ENCODE assay signal across 2 fruit fly cellular contexts in the genomic region with DNA sequence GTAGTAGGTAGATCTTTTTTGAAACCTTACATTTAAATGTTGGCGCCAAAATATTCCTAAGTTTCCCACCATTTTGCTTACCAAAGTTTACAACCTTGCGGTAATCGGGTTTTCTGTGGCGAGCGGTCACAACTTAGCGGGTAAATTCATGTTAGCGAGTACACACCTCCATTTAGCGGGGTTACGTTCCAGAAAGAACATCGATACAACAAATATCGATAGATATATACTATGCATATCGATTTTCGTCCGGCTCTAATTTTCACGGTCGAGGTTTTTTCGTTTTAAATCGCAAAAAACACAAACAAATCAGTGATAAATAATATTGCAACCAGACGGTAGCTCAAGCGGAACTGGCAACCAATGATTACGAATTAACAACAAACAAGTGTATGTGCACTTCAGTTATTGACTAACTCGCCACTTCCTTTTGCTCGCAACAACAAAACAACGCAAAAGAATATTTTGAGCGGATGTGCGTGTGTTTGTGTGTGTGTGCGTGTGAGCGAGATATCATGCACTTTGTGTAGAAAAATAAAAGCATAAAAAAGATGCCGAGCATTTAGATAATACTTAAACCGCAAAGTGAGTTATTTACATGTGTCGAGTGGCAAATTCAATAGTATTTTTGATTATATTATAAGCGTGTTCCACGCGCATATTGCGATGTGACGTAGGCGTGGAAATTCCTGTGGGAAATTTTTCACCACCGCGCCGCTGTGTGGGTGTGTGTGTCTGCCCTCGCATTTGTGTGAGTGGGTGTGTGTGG.
A peak's percentile ranks its signal among the peaks of the same experiment; 100 is the strongest.
TF ChIP-seq lines count a peak whose summit lies in the region.

Gene Lnk, plus strand, starts transcription at position 236 of the 769 bp plus-strand sequence.

TF ChIP-seq in whole organism, embryonic, 481 proteins besides CTCF, POLR2A, EP300 and RAD21 (continued from another document and continues in another):
- TF ChIP-seq Blimp-1 (GFP tag; optimal IDR thresholded peaks at IDR 0.05; lab: Kevin White, UChicago) (no peak), Camta (GFP tag; optimal IDR thresholded peaks at IDR 0.05; lab: Kevin White, UChicago) (no peak), pita (GFP tag; optimal IDR thresholded peaks at IDR 0.05; lab: Kevin White, UChicago) (peak; percentile 98), twi (tag; optimal IDR thresholded peaks at IDR 0.05; lab: Kevin White, UChicago) (no peak), otp (GFP tag; IDR thresholded peaks at IDR 0.05; lab: Robert Waterston, UW) (no peak), Lpt (GFP tag; optimal IDR thresholded peaks at IDR 0.05; lab: Kevin White, UChicago) (no peak), nmo (GFP tag; optimal IDR thresholded peaks at IDR 0.05; lab: Kevin White, UChicago) (peak; percentile 51), Sry-β (GFP tag; optimal IDR thresholded peaks at IDR 0.05; lab: Kevin White, UChicago) (no peak), Nf-YA (GFP tag; IDR thresholded peaks at IDR 0.05; lab: Robert Waterston, UW) (no peak), fd3F (GFP tag; optimal IDR thresholded peaks at IDR 0.05; lab: Kevin White, UChicago) (no peak), CG7839 (tag; optimal IDR thresholded peaks at IDR 0.05; lab: Kevin White, UChicago) (no peak), NfI (GFP tag; optimal IDR thresholded peaks at IDR 0.05; lab: Kevin White, UChicago) (peak; percentile 13), ro (GFP tag; IDR thresholded peaks at IDR 0.05; lab: Robert Waterston, UW) (no peak), CG32767 (GFP tag; IDR thresholded peaks at IDR 0.05; lab: Robert Waterston, UW) (no peak), cas (GFP tag; IDR thresholded peaks at IDR 0.05; lab: Robert Waterston, UW) (no peak), br (optimal IDR thresholded peaks at IDR 0.05; lab: Kevin White, UChicago) (no peak), NC2α (GFP tag; optimal IDR thresholded peaks at IDR 0.05; lab: Kevin White, UChicago) (no peak), CG4617 (GFP tag; optimal IDR thresholded peaks at IDR 0.05; lab: Kevin White, UChicago; ENCODE audit: borderline replicate concordance) (peak; percentile 87), gsb (GFP tag; IDR thresholded peaks at IDR 0.05; lab: Robert Waterston, UW) (no peak), CG12942 (GFP tag; optimal IDR thresholded peaks at IDR 0.05; lab: Kevin White, UChicago) (no peak), yki (optimal IDR thresholded peaks at IDR 0.05; lab: Kevin White, UChicago) (no peak), odd (GFP tag; optimal IDR thresholded peaks at IDR 0.05; lab: Kevin White, UChicago) (peak; percentile 39), disco-r (GFP tag; optimal IDR thresholded peaks at IDR 0.05; lab: Kevin White, UChicago) (no peak), CG11696 (GFP tag; IDR thresholded peaks at IDR 0.05; lab: Robert Waterston, UW) (no peak), NC2β (GFP tag; optimal IDR thresholded peaks at IDR 0.05; lab: Kevin White, UChicago) (peak; percentile 35), zen2 (GFP tag; IDR thresholded peaks at IDR 0.05; lab: Robert Waterston, UW; ENCODE audit: partially characterized antibody) (no peak; the same call in 2 of the 3 replicates), pho (GFP tag; optimal IDR thresholded peaks at IDR 0.05; lab: Kevin White, UChicago) (peak; percentile 26), CG15011 (GFP tag; optimal IDR thresholded peaks at IDR 0.05; lab: Kevin White, UChicago) (no peak), CkIIα-i1 (GFP tag; IDR thresholded peaks at IDR 0.05; lab: Robert Waterston, UW) (no peak), CG16815 (GFP tag; optimal IDR thresholded peaks at IDR 0.05; lab: Kevin White, UChicago) (no peak), ara (GFP tag; IDR thresholded peaks at IDR 0.05; lab: Robert Waterston, UW) (no peak), Bdp1 (GFP tag; optimal IDR thresholded peaks at IDR 0.05; lab: Kevin White, UChicago) (no peak), CG4854 (GFP tag; optimal IDR thresholded peaks at IDR 0.05; lab: Kevin White, UChicago) (no peak), CG3995 (GFP tag; optimal IDR thresholded peaks at IDR 0.05; lab: Kevin White, UChicago) (no peak), CG18599 (GFP tag; optimal IDR thresholded peaks at IDR 0.05; lab: Kevin White, UChicago) (no peak), CG4820 (GFP tag; optimal IDR thresholded peaks at IDR 0.05; lab: Kevin White, UChicago) (no peak), D19A (tag; optimal IDR thresholded peaks at IDR 0.05; lab: Kevin White, UChicago) (no peak), CG6854 (GFP tag; optimal IDR thresholded peaks at IDR 0.05; lab: Kevin White, UChicago) (peak; percentile 18), Ravus (GFP tag; IDR thresholded peaks at IDR 0.05; lab: Robert Waterston, UW) (no peak), lbe (GFP tag; optimal IDR thresholded peaks at IDR 0.05; lab: Kevin White, UChicago) (no peak), slbo (GFP tag; IDR thresholded peaks at IDR 0.05; lab: Robert Waterston, UW) (peak; percentile 21; the same call in 1 of the 2 replicates), CG12769 (tag; optimal IDR thresholded peaks at IDR 0.05; lab: Kevin White, UChicago) (no peak), Sox100B (GFP tag; optimal IDR thresholded peaks at IDR 0.05; lab: Kevin White, UChicago) (no peak), gcm (GFP tag; optimal IDR thresholded peaks at IDR 0.05; lab: Kevin White, UChicago) (no peak), CG11456 (GFP tag; IDR thresholded peaks at IDR 0.05; lab: Robert Waterston, UW) (no peak), CG17612 (GFP tag; IDR thresholded peaks at IDR 0.05; lab: Robert Waterston, UW) (no peak), CG8478 (optimal IDR thresholded peaks at IDR 0.05; lab: Kevin White, UChicago) (peak; percentile 48), chm (GFP tag; IDR thresholded peaks at IDR 0.05; lab: Robert Waterston, UW) (no peak), Mes4 (GFP tag; optimal IDR thresholded peaks at IDR 0.05; lab: Kevin White, UChicago) (no peak), bowl (GFP tag; IDR thresholded peaks at IDR 0.05; lab: Robert Waterston, UW) (no peak), Optix (GFP tag; IDR thresholded peaks at IDR 0.05; lab: Robert Waterston, UW) (no peak), HLHmδ (GFP tag; optimal IDR thresholded peaks at IDR 0.05; lab: Kevin White, UChicago) (no peak), CG11504 (tag; optimal IDR thresholded peaks at IDR 0.05; lab: Kevin White, UChicago) (no peak), Hr39 (optimal IDR thresholded peaks at IDR 0.05; lab: Kevin White, UChicago) (no peak), HmgZ (tag; optimal IDR thresholded peaks at IDR 0.05; lab: Kevin White, UChicago) (peak; percentile 84), MBD-R2 (GFP tag; IDR thresholded peaks at IDR 0.05; lab: Robert Waterston, UW) (no peak; the same call in 1 of the 2 replicates), CG32772 (GFP tag; IDR thresholded peaks at IDR 0.05; lab: Robert Waterston, UW) (no peak), fd96Cb (tag; optimal IDR thresholded peaks at IDR 0.05; lab: Kevin White, UChicago) (no peak), CG7357 (GFP tag; IDR thresholded peaks at IDR 0.05; lab: Robert Waterston, UW) (no peak), kah (GFP tag; optimal IDR thresholded peaks at IDR 0.05; lab: Kevin White, UChicago) (no peak), cwo (GFP tag; optimal IDR thresholded peaks at IDR 0.05; lab: Kevin White, UChicago) (no peak), CG15601 (tag; optimal IDR thresholded peaks at IDR 0.05; lab: Kevin White, UChicago) (peak; percentile 33), dm (GFP tag; optimal IDR thresholded peaks at IDR 0.05; lab: Kevin White, UChicago) (no peak), CG3163 (GFP tag; optimal IDR thresholded peaks at IDR 0.05; lab: Kevin White, UChicago) (no peak), Meics (GFP tag; optimal IDR thresholded peaks at IDR 0.05; lab: Kevin White, UChicago) (no peak)

TF ChIP-seq in whole organism, prepupa, 60 proteins besides CTCF, POLR2A, EP300 and RAD21 (continued from another document):
- TF ChIP-seq CG6854 (GFP tag; optimal IDR thresholded peaks at IDR 0.05; lab: Kevin White, UChicago) (peak; percentile 76), CG8119 (GFP tag; IDR thresholded peaks at IDR 0.05; lab: Robert Waterston, UW) (peak; percentile 55; the same call in 1 of the 3 replicates), cyc (GFP tag; optimal IDR thresholded peaks at IDR 0.05; lab: Kevin White, UChicago) (no peak), esn (GFP tag; optimal IDR thresholded peaks at IDR 0.05; lab: Kevin White, UChicago) (peak; percentile 11), pdm3 (GFP tag; optimal IDR thresholded peaks at IDR 0.05; lab: Kevin White, UChicago) (no peak), fd85E (GFP tag; optimal IDR thresholded peaks at IDR 0.05; lab: Kevin White, UChicago) (no peak), CG8319 (GFP tag; optimal IDR thresholded peaks at IDR 0.05; lab: Kevin White, UChicago) (no peak), eg (GFP tag; IDR thresholded peaks at IDR 0.05; lab: Robert Waterston, UW) (0 out of 3 replicates have a peak, but pooled peaks have one; percentile 30), achi (GFP tag; optimal IDR thresholded peaks at IDR 0.05; lab: Kevin White, UChicago) (no peak), CG10669 (GFP tag; optimal IDR thresholded peaks at IDR 0.05; lab: Kevin White, UChicago) (no peak), Ets96B (tag; optimal IDR thresholded peaks at IDR 0.05; lab: Kevin White, UChicago) (no peak), Sox102F (GFP tag; optimal IDR thresholded peaks at IDR 0.05; lab: Kevin White, UChicago) (no peak), CG6792 (GFP tag; optimal IDR thresholded peaks at IDR 0.05; lab: Kevin White, UChicago) (no peak), fd59A (GFP tag; optimal IDR thresholded peaks at IDR 0.05; lab: Kevin White, UChicago) (no peak), Ets21C (GFP tag; optimal IDR thresholded peaks at IDR 0.05; lab: Kevin White, UChicago) (no peak), acj6 (GFP tag; optimal IDR thresholded peaks at IDR 0.05; lab: Kevin White, UChicago) (no peak), Lpt (GFP tag; optimal IDR thresholded peaks at IDR 0.05; lab: Kevin White, UChicago) (no peak), CG16779 (tag; optimal IDR thresholded peaks at IDR 0.05; lab: Kevin White, UChicago) (peak; percentile 51), Hr38 (GFP tag; optimal IDR thresholded peaks at IDR 0.05; lab: Kevin White, UChicago) (no peak), CG1621 (tag; optimal IDR thresholded peaks at IDR 0.05; lab: Kevin White, UChicago) (no peak), Met (GFP tag; optimal IDR thresholded peaks at IDR 0.05; lab: Kevin White, UChicago) (no peak), fkh (GFP tag; optimal IDR thresholded peaks at IDR 0.05; lab: Kevin White, UChicago) (no peak), CG6276 (GFP tag; optimal IDR thresholded peaks at IDR 0.05; lab: Kevin White, UChicago) (no peak), CG8632 (GFP tag; optimal IDR thresholded peaks at IDR 0.05; lab: Kevin White, UChicago) (no peak), lz (GFP tag; optimal IDR thresholded peaks at IDR 0.05; lab: Kevin White, UChicago) (no peak), Smox (GFP tag; optimal IDR thresholded peaks at IDR 0.05; lab: Kevin White, UChicago) (no peak), CG6163 (GFP tag; IDR thresholded peaks at IDR 0.05; lab: Robert Waterston, UW) (no peak), Eip93F (GFP tag; optimal IDR thresholded peaks at IDR 0.05; lab: Kevin White, UChicago) (no peak), Eip78C (GFP tag; lab: Kevin White, UChicago) (peak; percentile 78), OdsH (GFP tag; optimal IDR thresholded peaks at IDR 0.05; lab: Kevin White, UChicago) (no peak), Blimp-1 (GFP tag; optimal IDR thresholded peaks at IDR 0.05; lab: Kevin White, UChicago) (no peak), CG11902 (GFP tag; optimal IDR thresholded peaks at IDR 0.05; lab: Kevin White, UChicago) (no peak), CG6808 (GFP tag; optimal IDR thresholded peaks at IDR 0.05; lab: Kevin White, UChicago) (peak; percentile 69), net (GFP tag; optimal IDR thresholded peaks at IDR 0.05; lab: Kevin White, UChicago) (no peak), svp (GFP tag; lab: Kevin White, UChicago) (no peak), Hr4 (GFP tag; optimal IDR thresholded peaks at IDR 0.05; lab: Kevin White, UChicago) (no peak), CG3919 (GFP tag; optimal IDR thresholded peaks at IDR 0.05; lab: Kevin White, UChicago) (no peak), Sox15 (GFP tag; optimal IDR thresholded peaks at IDR 0.05; lab: Kevin White, UChicago) (no peak), Sox14 (GFP tag; optimal IDR thresholded peaks at IDR 0.05; lab: Kevin White, UChicago) (peak; percentile 9), Hr39 (GFP tag; optimal IDR thresholded peaks at IDR 0.05; lab: Kevin White, UChicago) (no peak), dac (GFP tag; optimal IDR thresholded peaks at IDR 0.05; lab: Kevin White, UChicago) (no peak), CG32006 (GFP tag; optimal IDR thresholded peaks at IDR 0.05; lab: Kevin White, UChicago) (no peak), CG3032 (tag; optimal IDR thresholded peaks at IDR 0.05; lab: Kevin White, UChicago) (peak; percentile 8)
